Fruit fly (Drosophila melanogaster): ENCODE measurements around the gene bou.

Gene bou

dm6 chrX:7008102-7009087 lies 22.1 kb downstream of the bou start (continued):
- no peak for TF ChIP-seq Hr83 (GFP tag; optimal IDR thresholded peaks at IDR 0.05; ENCODE audit: poor library complexity, severe bottlenecking)
- peak; percentile 81 for TF ChIP-seq fru (GFP tag; optimal IDR thresholded peaks at IDR 0.05)

dm6 chrX:7011063-7011743 lies 24.9 kb downstream of the bou start, which contains the start of the genes cm, sloth1 and sloth2:
Gene cm (minus strand): TSS chrX:7011145.
Gene sloth1 (plus strand): TSS chrX:7011357.
Gene sloth2 (plus strand): TSS chrX:7011357.
- TF ChIP-seq br (GFP tag; optimal IDR thresholded peaks at IDR 0.05) (peak; percentile 91), psq (GFP tag; optimal IDR thresholded peaks at IDR 0.05) (peak; percentile 82), tai (GFP tag; optimal IDR thresholded peaks at IDR 0.05) (peak; percentile 91), OdsH (GFP tag; optimal IDR thresholded peaks at IDR 0.05) (peak; percentile 86), CrebA (GFP tag; optimal IDR thresholded peaks at IDR 0.05; ENCODE audit: borderline replicate concordance) (no peak), Hr83 (GFP tag; optimal IDR thresholded peaks at IDR 0.05; ENCODE audit: poor library complexity, severe bottlenecking) (peak; percentile 77), ey (GFP tag; optimal IDR thresholded peaks at IDR 0.05) (peak; percentile 84), Mio (GFP tag; optimal IDR thresholded peaks at IDR 0.05) (peak; percentile 4), dl (GFP tag; optimal IDR thresholded peaks at IDR 0.05; ENCODE audit: insufficient read depth in 1 of 2, partially characterized antibody in 2 of 2) (no peak), sv (GFP tag; optimal IDR thresholded peaks at IDR 0.05) (peak; percentile 80), dsf (GFP tag; optimal IDR thresholded peaks at IDR 0.05; ENCODE audit: borderline replicate concordance) (peak; percentile 83), sage (GFP tag; optimal IDR thresholded peaks at IDR 0.05) (peak; percentile 65), HLH106 (tag; optimal IDR thresholded peaks at IDR 0.05) (peak; percentile 88), brk (GFP tag; optimal IDR thresholded peaks at IDR 0.05) (peak; percentile 76), Hr78 (GFP tag; optimal IDR thresholded peaks at IDR 0.05) (no peak), lola (GFP tag; optimal IDR thresholded peaks at IDR 0.05) (no peak), CG32264 (GFP tag; optimal IDR thresholded peaks at IDR 0.05) (peak; percentile 66), fru (GFP tag; optimal IDR thresholded peaks at IDR 0.05) (peak; percentile 86), Rel (GFP tag; optimal IDR thresholded peaks at IDR 0.05) (no peak), Rel (tag; optimal IDR thresholded peaks at IDR 0.05) (peak; percentile 80), foxo (GFP tag; optimal IDR thresholded peaks at IDR 0.05) (peak; percentile 54 to 91), CG9705 (GFP tag; optimal IDR thresholded peaks at IDR 0.05) (peak; percentile 77), woc (GFP tag; optimal IDR thresholded peaks at IDR 0.05) (peak; percentile 91), h (GFP tag; optimal IDR thresholded peaks at IDR 0.05) (peak; percentile 89), dmrt93B (GFP tag; optimal IDR thresholded peaks at IDR 0.05) (peak; percentile 65), Myc (optimal IDR thresholded peaks at IDR 0.05) (no peak), Sp1 (GFP tag; optimal IDR thresholded peaks at IDR 0.05) (peak; percentile 86), Vsx2 (GFP tag; optimal IDR thresholded peaks at IDR 0.05; ENCODE audit: partially characterized antibody) (no peak), rgr (GFP tag; optimal IDR thresholded peaks at IDR 0.05) (peak; percentile 92), Hnf4 (GFP tag; optimal IDR thresholded peaks at IDR 0.05) (peak; percentile 95), GATAd (GFP tag; optimal IDR thresholded peaks at IDR 0.05) (peak; percentile 85), Jra (GFP tag; optimal IDR thresholded peaks at IDR 0.05) (peak; percentile 95)

DNA sequence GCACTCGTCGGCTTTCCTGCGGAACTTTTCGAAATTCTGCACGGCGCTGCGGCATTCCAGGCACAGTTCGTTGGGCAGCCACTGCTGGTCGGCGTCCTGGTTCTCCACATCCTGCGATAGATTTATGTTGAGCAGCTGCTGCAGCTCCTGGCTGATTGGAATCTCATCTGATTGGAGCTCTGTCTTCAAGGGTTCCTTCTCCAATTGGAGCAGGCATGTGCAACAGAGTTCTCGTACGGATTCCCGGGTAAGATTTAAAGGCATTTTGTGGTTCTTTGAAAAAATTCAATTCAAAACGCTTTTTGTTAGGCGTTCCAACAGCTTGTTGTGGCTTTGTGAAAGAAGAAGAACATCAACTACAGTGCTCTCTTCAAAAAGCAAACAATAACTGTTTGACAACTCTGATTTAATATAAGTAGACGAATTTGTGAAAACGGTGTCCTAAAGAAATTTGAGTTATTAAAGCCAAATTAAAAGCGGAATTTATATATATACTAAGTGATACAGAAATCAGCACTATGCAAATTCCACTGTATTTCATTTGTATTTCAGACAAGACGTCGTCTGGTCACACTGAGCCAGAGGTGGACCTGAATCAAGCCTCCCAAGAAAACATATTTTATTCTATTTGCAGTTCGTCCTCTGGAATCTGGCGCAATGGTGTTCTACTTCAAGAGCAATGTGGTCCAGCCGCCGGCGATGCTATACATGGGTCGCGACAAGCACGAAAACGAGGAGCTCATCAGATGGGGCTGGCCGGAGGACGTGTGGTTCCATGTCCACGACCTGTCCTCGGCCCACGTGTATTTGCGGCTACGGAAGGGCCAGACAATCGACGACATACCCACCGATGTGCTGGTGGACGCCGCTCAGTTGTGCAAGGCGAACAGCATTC lies 27.3 kb downstream of the bou start, which contains the start of the genes CG3032 and CG4593:
Gene CG3032 (minus strand): TSS at position 562 of the 895 bp plus-strand sequence.
Gene CG4593 (plus strand): TSS at position 568 of the 895 bp plus-strand sequence.
- no peak for TF ChIP-seq jim (GFP tag; optimal IDR thresholded peaks at IDR 0.05)
- TF ChIP-seq Hr78 (GFP tag; optimal IDR thresholded peaks at IDR 0.05) = no peak
- TF ChIP-seq CrebA (GFP tag; optimal IDR thresholded peaks at IDR 0.05; ENCODE audit: borderline replicate concordance) = no peak
- peak; percentile 6 to 88 for TF ChIP-seq foxo (GFP tag; optimal IDR thresholded peaks at IDR 0.05)
- TF ChIP-seq h (GFP tag; optimal IDR thresholded peaks at IDR 0.05) = peak; percentile 85
- TF ChIP-seq pan (optimal IDR thresholded peaks at IDR 0.05) = no peak
- no peak for TF ChIP-seq lola (GFP tag; optimal IDR thresholded peaks at IDR 0.05)
- TF ChIP-seq ey (GFP tag; optimal IDR thresholded peaks at IDR 0.05) = peak; percentile 85
- peak; percentile 56 for TF ChIP-seq Mio (GFP tag; optimal IDR thresholded peaks at IDR 0.05)
- TF ChIP-seq HLH106 (tag; optimal IDR thresholded peaks at IDR 0.05) = peak; percentile 87
- TF ChIP-seq N (GFP tag; optimal IDR thresholded peaks at IDR 0.05) = no peak
- TF ChIP-seq Dfd (GFP tag; optimal IDR thresholded peaks at IDR 0.05) = no peak
- no peak for TF ChIP-seq Vsx2 (GFP tag; optimal IDR thresholded peaks at IDR 0.05; ENCODE audit: partially characterized antibody)
- peak; percentile 91 for TF ChIP-seq rgr (GFP tag; optimal IDR thresholded peaks at IDR 0.05)
- no peak for TF ChIP-seq dl (GFP tag; optimal IDR thresholded peaks at IDR 0.05; ENCODE audit: insufficient read depth in 1 of 2, partially characterized antibody in 2 of 2)
- peak; percentile 87 for TF ChIP-seq Hnf4 (GFP tag; optimal IDR thresholded peaks at IDR 0.05)
- TF ChIP-seq Jra (GFP tag; optimal IDR thresholded peaks at IDR 0.05) = peak; percentile 60
- TF ChIP-seq brk (GFP tag; optimal IDR thresholded peaks at IDR 0.05) = peak; percentile 49
- TF ChIP-seq dsf (GFP tag; optimal IDR thresholded peaks at IDR 0.05; ENCODE audit: borderline replicate concordance) = peak; percentile 50
- peak; percentile 59 for TF ChIP-seq CG32264 (GFP tag; optimal IDR thresholded peaks at IDR 0.05)
- TF ChIP-seq OdsH (GFP tag; optimal IDR thresholded peaks at IDR 0.05) = peak; percentile 77
- TF ChIP-seq dmrt93B (GFP tag; optimal IDR thresholded peaks at IDR 0.05) = peak; percentile 78
- TF ChIP-seq sv (GFP tag; optimal IDR thresholded peaks at IDR 0.05) = peak; percentile 70
- TF ChIP-seq GATAd (GFP tag; optimal IDR thresholded peaks at IDR 0.05) = no peak
- peak; percentile 7 for TF ChIP-seq CG9705 (GFP tag; optimal IDR thresholded peaks at IDR 0.05)
- peak; percentile 77 for TF ChIP-seq Sp1 (GFP tag; optimal IDR thresholded peaks at IDR 0.05)
- peak; percentile 83 for TF ChIP-seq woc (GFP tag; optimal IDR thresholded peaks at IDR 0.05)
- no peak for TF ChIP-seq Rel (GFP tag; optimal IDR thresholded peaks at IDR 0.05)
- TF ChIP-seq Rel (tag; optimal IDR thresholded peaks at IDR 0.05) = peak; percentile 34
- TF ChIP-seq fru (GFP tag; optimal IDR thresholded peaks at IDR 0.05) = peak; percentile 82
